Fruit fly (Drosophila melanogaster): Measurements from ENCODE around the gene lectin-37Db.

- TF ChIP-seq CG10348 (GFP tag; IDR thresholded peaks at IDR 0.05): no peak
- TF ChIP-seq Pif1A (GFP tag; optimal IDR thresholded peaks at IDR 0.05): no peak
- no peak for TF ChIP-seq rn (GFP tag; IDR thresholded peaks at IDR 0.05)
- no peak for TF ChIP-seq CG8301 (tag; optimal IDR thresholded peaks at IDR 0.05)
- TF ChIP-seq CG15710 (tag; optimal IDR thresholded peaks at IDR 0.05): no peak
- no peak for TF ChIP-seq Ets98B (GFP tag; IDR thresholded peaks at IDR 0.05)
- TF ChIP-seq EcR (GFP tag; optimal IDR thresholded peaks at IDR 0.05): no peak
- TF ChIP-seq CG8159 (tag; optimal IDR thresholded peaks at IDR 0.05): peak; percentile 17
- no peak for TF ChIP-seq CG17806 (tag; optimal IDR thresholded peaks at IDR 0.05)
- no peak for TF ChIP-seq CG13204 (GFP tag; optimal IDR thresholded peaks at IDR 0.05)
Observed at dm6 chr2L:19453381-19453780, 34.5 kb downstream of the lectin-37Db start, which contains the start of gene Top2.
